Fruit fly (Drosophila melanogaster) Kc167 (cell line): Measurements from ENCODE around the gene CG15210.

Experiments
- Myc ChIP-seq: fragments of >200 bp; optimal IDR thresholded peaks from 2 replicates; lab custom pipeline; 2017; ENCODE audit warnings: missing external identifiers
- Sin3A ChIP-seq: fragments of >200 bp; optimal IDR thresholded peaks from 2 replicates; lab custom pipeline; 2018; ENCODE audit warnings: missing external identifiers
- h ChIP-seq: fragments of >200 bp; optimal IDR thresholded peaks from 3 replicates; lab custom pipeline; 2018; ENCODE audit warnings: missing external identifiers
- insv ChIP-seq: fragments of >200 bp; optimal IDR thresholded peaks from 3 replicates; lab custom pipeline; 2018; ENCODE audit warnings: missing external identifiers
- psq ChIP-seq: fragments of >200 bp; optimal IDR thresholded peaks from 2 replicates; lab custom pipeline; 2017; ENCODE audit warnings: missing external identifiers
- ttk ChIP-seq: sonication (Bioruptor generic); optimal IDR thresholded peaks from 2 replicates; lab custom pipeline; 2017; ENCODE audit warnings: missing external identifiers

The CG15210 gene

DNA sequence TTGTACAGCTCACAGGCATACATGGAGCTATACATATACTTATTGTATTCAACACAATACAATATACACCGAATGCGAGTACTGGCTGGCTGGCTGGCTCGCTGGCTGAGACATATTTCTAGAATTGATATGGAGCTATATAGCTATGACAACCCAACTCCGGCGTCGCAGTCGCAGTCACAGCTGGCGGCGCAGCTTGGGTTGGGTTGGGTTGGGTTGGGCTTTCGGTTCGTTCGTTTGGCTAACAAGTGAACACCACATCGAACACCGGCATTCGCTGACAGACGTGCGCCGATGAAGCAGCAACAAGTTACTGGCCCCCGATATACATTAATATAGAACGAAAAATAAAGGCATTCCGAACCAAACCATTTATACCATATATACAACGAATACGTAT is at the start of gene CG15210:
Gene CG15210, plus strand, starts transcription at position 269 of the 400 bp plus-strand sequence.
- TF ChIP-seq Sin3A: no peak
- no peak for TF ChIP-seq h
- no peak for TF ChIP-seq insv (lab: Kevin White, UChicago)
- TF ChIP-seq psq (lab: Kevin White, UChicago): no peak
- TF ChIP-seq ttk (lab: Kevin White, UChicago): no peak
- TF ChIP-seq Myc (lab: Kevin White, UChicago): no peak

DNA sequence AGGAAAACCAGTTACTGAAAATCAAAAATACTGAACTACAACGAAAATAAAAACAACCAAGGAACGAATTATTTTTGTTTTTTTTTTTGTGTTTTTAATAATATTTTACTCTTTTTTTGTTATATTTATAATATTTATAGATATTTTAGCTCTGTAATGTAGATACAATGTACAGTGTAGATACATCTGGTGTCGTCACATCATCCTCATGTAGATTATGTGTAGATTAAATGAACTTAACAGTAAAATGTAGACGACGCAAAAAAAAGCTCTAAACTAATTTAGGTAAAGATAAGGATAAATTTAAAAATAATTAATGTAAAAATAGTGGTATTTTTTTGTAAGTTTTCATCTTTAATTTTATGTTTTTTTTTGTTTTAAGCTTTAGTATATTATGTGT is 49.8 kb upstream of the CG15210 start:
- no peak for TF ChIP-seq h
- no peak for TF ChIP-seq Myc (lab: Kevin White, UChicago)
- no peak for TF ChIP-seq ttk (lab: Kevin White, UChicago)
- no peak for TF ChIP-seq insv (lab: Kevin White, UChicago)
- TF ChIP-seq Sin3A: no peak

DNA sequence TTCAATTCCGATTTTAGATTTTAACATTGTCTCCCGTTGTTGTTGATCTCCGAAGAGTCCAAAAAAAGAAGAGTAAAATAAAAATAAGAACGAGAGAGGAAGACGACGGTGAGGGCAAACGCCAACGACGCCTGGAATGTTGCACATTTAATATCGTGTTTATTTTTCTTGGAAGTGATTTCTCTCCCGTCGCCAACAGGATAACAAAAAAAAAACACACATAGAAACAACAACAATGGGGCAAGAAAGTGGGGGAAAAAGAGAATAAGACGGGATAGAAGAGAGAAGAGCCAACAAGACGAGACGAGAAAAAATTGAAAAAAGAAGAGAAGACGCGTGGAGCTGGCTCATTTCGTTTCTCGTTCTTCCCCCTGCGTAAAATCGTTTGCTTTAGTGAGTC is 38.0 kb upstream of the CG15210 start:
- no peak for TF ChIP-seq Myc (lab: Kevin White, UChicago)
- TF ChIP-seq h: no peak
- TF ChIP-seq Sin3A: no peak
- TF ChIP-seq psq (lab: Kevin White, UChicago): no peak
- no peak for TF ChIP-seq ttk (lab: Kevin White, UChicago)
- no peak for TF ChIP-seq insv (lab: Kevin White, UChicago)

DNA sequence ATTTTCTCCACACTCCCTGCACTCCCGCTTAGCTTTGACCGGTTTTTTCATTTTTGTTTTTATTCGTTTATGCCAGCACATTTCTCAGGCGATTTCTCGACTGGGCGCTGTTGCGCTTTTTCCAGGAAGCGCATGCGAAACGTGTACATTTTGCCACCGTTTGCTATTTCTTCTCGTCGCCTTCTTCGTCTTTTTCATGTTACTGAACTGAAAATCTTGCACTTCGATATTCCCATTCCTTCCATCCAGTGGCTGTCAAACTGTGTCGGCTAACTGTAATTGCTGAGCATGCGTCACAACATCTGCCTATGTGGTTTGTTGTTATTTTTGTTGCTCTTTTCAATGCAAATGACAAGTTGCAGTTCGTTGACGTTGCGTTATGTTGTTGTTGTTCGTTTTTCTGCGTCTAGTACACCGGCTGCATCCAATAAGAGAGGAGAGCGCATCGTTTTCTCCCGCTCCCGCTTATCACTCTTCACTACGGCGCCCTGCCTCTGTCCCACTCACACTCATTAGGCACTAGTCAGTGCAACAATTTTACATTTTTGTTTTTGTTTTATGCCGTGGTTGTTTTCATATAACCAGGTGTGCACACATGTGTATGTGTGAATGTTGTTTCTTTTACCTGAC is 37.1 kb upstream of the CG15210 start:
- TF ChIP-seq h (no peak), insv (lab: Kevin White, UChicago) (no peak), Myc (lab: Kevin White, UChicago) (no peak), ttk (lab: Kevin White, UChicago) (no peak), psq (lab: Kevin White, UChicago) (no peak), Sin3A (no peak)

- no peak for TF ChIP-seq Myc (lab: Kevin White, UChicago)
- TF ChIP-seq Sin3A: no peak
- TF ChIP-seq psq (lab: Kevin White, UChicago): no peak
- TF ChIP-seq ttk (lab: Kevin White, UChicago): no peak
- no peak for TF ChIP-seq h
- no peak for TF ChIP-seq insv (lab: Kevin White, UChicago)
Measured at dm6 chrX:10802457-10803378, 36.3 kb upstream of the CG15210 start.

DNA sequence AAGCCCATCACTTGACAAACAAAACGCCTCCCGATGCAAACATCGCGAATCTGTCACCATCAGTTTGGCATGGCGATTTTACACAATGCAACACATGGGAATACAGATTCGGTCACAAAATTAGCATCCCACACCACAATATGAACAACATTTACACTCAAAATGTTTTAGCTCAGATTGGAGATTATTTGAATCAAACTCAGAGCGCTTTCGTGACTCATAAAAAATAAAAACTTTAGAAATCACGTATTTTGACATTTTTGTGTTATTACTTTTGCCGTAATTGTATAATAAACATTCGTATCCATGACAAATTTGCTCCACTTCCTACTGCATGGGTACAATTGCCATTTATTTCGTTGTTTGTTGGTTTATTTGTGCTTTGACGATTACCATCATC is 35.0 kb upstream of the CG15210 start:
- TF ChIP-seq h (no peak), Myc (lab: Kevin White, UChicago) (no peak), Sin3A (no peak), ttk (lab: Kevin White, UChicago) (no peak), insv (lab: Kevin White, UChicago) (no peak), psq (lab: Kevin White, UChicago) (no peak)

dm6 chrX:10805651-10806191 is 33.3 kb upstream of the CG15210 start:
- TF ChIP-seq insv (lab: Kevin White, UChicago) (no peak), h (no peak), Sin3A (no peak), Myc (lab: Kevin White, UChicago) (no peak), ttk (lab: Kevin White, UChicago) (no peak), psq (lab: Kevin White, UChicago) (no peak)

dm6 chrX:10806718-10807412 is 32.2 kb upstream of the CG15210 start:
- TF ChIP-seq Sin3A: no peak
- no peak for TF ChIP-seq ttk (lab: Kevin White, UChicago)
- no peak for TF ChIP-seq h
- TF ChIP-seq psq (lab: Kevin White, UChicago): no peak
- TF ChIP-seq insv (lab: Kevin White, UChicago): no peak
- TF ChIP-seq Myc (lab: Kevin White, UChicago): no peak

dm6 chrX:10808684-10809083 is 30.3 kb upstream of the CG15210 start:
- no peak for TF ChIP-seq insv (lab: Kevin White, UChicago)
- TF ChIP-seq h: no peak
- TF ChIP-seq Sin3A: no peak
- no peak for TF ChIP-seq Myc (lab: Kevin White, UChicago)
- no peak for TF ChIP-seq psq (lab: Kevin White, UChicago)
- no peak for TF ChIP-seq ttk (lab: Kevin White, UChicago)

DNA sequence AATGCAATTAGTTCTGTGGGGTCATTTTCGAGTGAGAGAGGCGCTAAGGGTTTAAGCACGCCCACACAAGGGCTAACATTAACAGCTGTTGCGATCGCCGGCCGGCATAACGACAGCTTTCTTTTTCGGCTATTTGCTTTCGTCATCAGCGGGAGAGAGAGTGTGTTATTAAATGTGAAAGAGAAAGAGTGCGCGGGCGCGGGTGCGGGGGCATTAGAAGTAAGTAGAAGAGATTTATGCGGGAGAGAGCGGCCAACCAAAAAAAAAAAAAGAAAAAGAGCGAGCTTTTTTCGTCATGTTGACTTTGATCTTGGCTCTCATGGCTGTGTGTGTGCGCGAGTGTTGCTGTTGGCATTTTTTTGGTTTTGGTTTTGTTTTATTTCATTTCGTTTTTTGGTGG is 24.9 kb upstream of the CG15210 start:
- no peak for TF ChIP-seq h
- TF ChIP-seq Sin3A: no peak
- TF ChIP-seq Myc (lab: Kevin White, UChicago): no peak
- TF ChIP-seq ttk (lab: Kevin White, UChicago): no peak
- TF ChIP-seq insv (lab: Kevin White, UChicago): no peak
- TF ChIP-seq psq (lab: Kevin White, UChicago): no peak

- TF ChIP-seq Sin3A: no peak
- TF ChIP-seq Myc (lab: Kevin White, UChicago): no peak
- TF ChIP-seq insv (lab: Kevin White, UChicago): no peak
- no peak for TF ChIP-seq psq (lab: Kevin White, UChicago)
- no peak for TF ChIP-seq ttk (lab: Kevin White, UChicago)
- TF ChIP-seq h: no peak
Measured at dm6 chrX:10814832-10815372, 24.1 kb upstream of the CG15210 start.
